Worm (Caenorhabditis elegans) whole organism, mixed stage, embryonic: Measurements from ENCODE around the gene atp-2.

ENCODE experiments used
- hlh-1 ChIP-seq: fragments of 150-350 bp; optimal IDR thresholded peaks from 2 replicates; lab custom pipeline; 2014; ENCODE audit warnings: missing biosample characterization, missing genetic modification reagents, missing genetic modification characterization
- nhr-2 ChIP-seq: fragments of 150-350 bp; optimal IDR thresholded peaks from 2 replicates; lab custom pipeline; 2014; ENCODE audit warnings: missing biosample characterization, missing genetic modification characterization
- nhr-237 ChIP-seq: fragments of 150-350 bp; optimal IDR thresholded peaks from 2 replicates; lab custom pipeline; 2014; ENCODE audit warnings: missing biosample characterization, missing genetic modification characterization
- snpc-4 ChIP-seq: fragments of 150-350 bp; optimal IDR thresholded peaks from 2 replicates; lab custom pipeline; 2014; ENCODE audit warnings: missing biosample characterization, missing genetic modification characterization
- unc-120 ChIP-seq: sonication (generic microtip); optimal IDR thresholded peaks from 2 replicates; lab custom pipeline; 2017; ENCODE audit warnings: missing genetic modification characterization, missing compliant biosample characterization; ENCODE audit not compliant: poor library complexity, severe bottlenecking
- unc-39 ChIP-seq: fragments of 150-350 bp; optimal IDR thresholded peaks from 2 replicates; lab custom pipeline; 2014; ENCODE audit warnings: missing biosample characterization, missing genetic modification characterization
- unc-62 ChIP-seq: fragments of 150-350 bp; optimal IDR thresholded peaks from 2 replicates; lab custom pipeline; 2014; ENCODE audit warnings: missing biosample characterization, missing genetic modification reagents, missing genetic modification characterization

DNA sequence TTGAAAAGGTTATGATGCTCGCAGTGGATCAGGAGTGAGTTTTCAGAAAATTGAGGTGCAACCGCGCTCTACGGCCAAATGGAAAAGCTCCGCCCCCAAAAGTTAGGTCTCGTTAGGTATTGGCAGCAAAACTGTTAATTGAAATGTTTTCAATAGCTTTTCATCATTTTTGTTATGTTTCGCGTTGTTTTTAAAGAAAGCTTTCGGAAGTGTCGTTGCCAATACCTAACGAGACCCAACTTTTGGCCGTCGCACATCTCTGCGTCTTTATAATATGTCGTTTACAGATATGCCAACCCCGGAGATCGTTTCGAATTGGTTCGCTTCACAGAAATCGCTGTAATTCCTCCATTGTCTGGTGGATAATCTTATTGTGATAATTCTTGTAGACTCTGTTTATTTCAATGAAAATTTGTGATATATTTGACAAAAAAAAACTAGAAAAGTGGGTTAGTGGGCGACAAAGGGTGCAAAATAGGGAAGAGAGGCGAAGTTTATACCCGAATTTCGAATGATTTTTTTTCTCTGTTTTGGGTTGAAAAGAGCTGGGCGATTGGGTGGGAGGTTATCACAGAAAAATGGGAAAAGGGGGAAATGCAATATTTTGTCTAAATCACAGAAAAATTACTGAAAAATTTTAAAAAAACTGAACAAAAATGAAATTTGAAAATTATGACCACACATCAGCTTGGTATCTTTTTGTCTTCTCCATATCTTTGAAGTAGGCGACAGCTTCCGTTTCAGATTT is 31.7 kb upstream of the atp-2 start:
- TF ChIP-seq snpc-4 (tag; lab: Kevin White, UChicago) (no peak), unc-39 (tag; lab: Kevin White, UChicago) (no peak), hlh-1 (tag; lab: Kevin White, UChicago) (no peak), unc-62 (GFP tag; lab: Kevin White, UChicago) (no peak), nhr-2 (tag; lab: Kevin White, UChicago) (no peak), nhr-237 (tag; lab: Kevin White, UChicago) (no peak), unc-120 (no peak)
